Worm (Caenorhabditis elegans): ENCODE results near the gene R09E10.5.
A peak's percentile ranks its signal among the peaks of the same experiment; 100 is the strongest.

- peak; percentile 92 for TF ChIP-seq pqm-1 (tag; optimal IDR thresholded peaks at IDR 0.05)
- TF ChIP-seq sea-2 (GFP tag; optimal IDR thresholded peaks at IDR 0.05), result no peak
- TF ChIP-seq nhr-12 (tag; optimal IDR thresholded peaks at IDR 0.05), result no peak
- TF ChIP-seq unc-62 (GFP tag; optimal IDR thresholded peaks at IDR 0.05), result peak; percentile 55
- peak; percentile 75 for TF ChIP-seq nhr-11 (tag; optimal IDR thresholded peaks at IDR 0.05)
- peak; percentile 39 for TF ChIP-seq R02D3.7 (tag; optimal IDR thresholded peaks at IDR 0.05)
- TF ChIP-seq egl-27 (tag; optimal IDR thresholded peaks at IDR 0.05), result no peak
- peak; percentile 75 for TF ChIP-seq elt-1 (tag; optimal IDR thresholded peaks at IDR 0.05)
- no peak for TF ChIP-seq nhr-76 (tag; optimal IDR thresholded peaks at IDR 0.05)
Measured at ce11 chrIV:10252350-10252792, 49.7 kb downstream of the R09E10.5 start.

Data from whole organism, L3 larva.